Fruit fly (Drosophila melanogaster) whole organism, wandering third instar larva: ENCODE results near the gene dpr14.

ENCODE experiments used
- Abd-B ChIP-seq: fragments of >200 bp; optimal IDR thresholded peaks from 2 replicates; lab custom pipeline; 2017; ENCODE audit warnings: missing biosample characterization, missing genetic modification characterization
- CG32264 ChIP-seq: fragments of 200-800 bp; sonication (Bioruptor generic); optimal IDR thresholded peaks from 2 replicates; lab custom pipeline; 2016; ENCODE audit warnings: missing biosample characterization, missing genetic modification characterization
- CrebA ChIP-seq: fragments of 200-800 bp; sonication (Bioruptor generic); optimal IDR thresholded peaks from 2 replicates; lab custom pipeline; 2016; ENCODE audit warnings: missing biosample characterization, mild to moderate bottlenecking, missing genetic modification characterization, borderline replicate concordance
- Dfd ChIP-seq: fragments of >200 bp; optimal IDR thresholded peaks from 2 replicates; lab custom pipeline; 2017; ENCODE audit warnings: missing biosample characterization, missing genetic modification characterization
- Dif ChIP-seq: fragments of 200-275, 200-300 bp; sonication (Bioruptor generic); optimal IDR thresholded peaks from 2 replicates; lab custom pipeline; 2018; ENCODE audit warnings: missing biosample characterization, missing genetic modification characterization; ENCODE audit not compliant: partially characterized antibody
- GATAd ChIP-seq: sonication (Bioruptor generic); optimal IDR thresholded peaks from 2 replicates; lab custom pipeline; 2016; ENCODE audit warnings: missing biosample characterization, missing genetic modification characterization
- HLH106 ChIP-seq: fragments of 200-800 bp; optimal IDR thresholded peaks from 3 replicates; lab custom pipeline; 2019; ENCODE audit warnings: missing biosample characterization, mild to moderate bottlenecking, missing genetic modification characterization, moderate library complexity
- Hnf4 ChIP-seq: fragments of 200-800 bp; sonication (Bioruptor generic); optimal IDR thresholded peaks from 2 replicates; lab custom pipeline; 2016; ENCODE audit warnings: missing biosample characterization, mild to moderate bottlenecking, missing genetic modification characterization
- Hr78 ChIP-seq: fragments of >200 bp; optimal IDR thresholded peaks from 2 replicates; lab custom pipeline; 2017; ENCODE audit warnings: missing biosample characterization, missing genetic modification characterization
- Jra ChIP-seq: sonication (Bioruptor generic); optimal IDR thresholded peaks from 2 replicates; lab custom pipeline; 2016; ENCODE audit warnings: missing biosample characterization, missing genetic modification characterization
- N ChIP-seq: fragments of >200 bp; optimal IDR thresholded peaks from 2 replicates; lab custom pipeline; 2018; ENCODE audit warnings: missing biosample characterization, missing external identifiers, missing genetic modification characterization
- OdsH ChIP-seq: fragments of 200-800 bp; sonication (Bioruptor generic); optimal IDR thresholded peaks from 2 replicates; lab custom pipeline; 2016; ENCODE audit warnings: missing biosample characterization, mild to moderate bottlenecking, missing genetic modification characterization
- Rel ChIP-seq, 2 experiments: fragments of 200-800 bp; sonication (Bioruptor generic) in 1 of 2; optimal IDR thresholded peaks; 2 replicates in 1 of 2; 3 replicates in 1 of 2; lab custom pipeline; 2016 to 2019; ENCODE audit warnings: mild to moderate bottlenecking in 2 of 2, missing biosample characterization in 2 of 2, missing genetic modification characterization in 2 of 2, moderate library complexity in 1 of 2
- Sp1 ChIP-seq: fragments of 200-800 bp; sonication (Bioruptor generic); optimal IDR thresholded peaks from 3 replicates; lab custom pipeline; 2019; ENCODE audit warnings: missing biosample characterization, mild to moderate bottlenecking, missing genetic modification characterization, moderate library complexity
- Vsx2 ChIP-seq: fragments of 200-300, 225-300 bp; sonication (Bioruptor generic); optimal IDR thresholded peaks from 2 replicates; lab custom pipeline; 2018; ENCODE audit warnings: missing biosample characterization, missing genetic modification characterization; ENCODE audit not compliant: partially characterized antibody
- brk ChIP-seq: fragments of 200-800 bp; sonication (Bioruptor generic); optimal IDR thresholded peaks from 2 replicates; lab custom pipeline; 2016; ENCODE audit warnings: missing biosample characterization, mild to moderate bottlenecking, missing genetic modification characterization
- dl ChIP-seq, 2 experiments: fragments of 175-275, 200-275 bp in 1 of 2; fragments of 200-275 bp in 1 of 2; sonication (Bioruptor generic); optimal IDR thresholded peaks; lab custom pipeline; 2018; ENCODE audit warnings: mild to moderate bottlenecking in 2 of 2, missing biosample characterization in 2 of 2, missing genetic modification characterization in 2 of 2, moderate library complexity in 2 of 2; ENCODE audit not compliant: partially characterized antibody in 2 of 2, insufficient read depth in 1 of 2
- dsf ChIP-seq: sonication (Bioruptor generic); optimal IDR thresholded peaks from 2 replicates; lab custom pipeline; 2016; ENCODE audit warnings: missing biosample characterization, missing genetic modification characterization, borderline replicate concordance
- foxo ChIP-seq, 2 experiments: fragments of 200-800 bp; sonication (Bioruptor generic); optimal IDR thresholded peaks; 2 replicates in 1 of 2; 3 replicates in 1 of 2; lab custom pipeline; 2016 to 2017; ENCODE audit warnings: missing biosample characterization in 2 of 2, missing genetic modification characterization in 2 of 2
- fru ChIP-seq: fragments of 200-800 bp; sonication (Bioruptor generic); optimal IDR thresholded peaks from 3 replicates; lab custom pipeline; 2016; ENCODE audit warnings: missing biosample characterization, mild to moderate bottlenecking, missing genetic modification characterization
- jim ChIP-seq: fragments of 175-275, 200-325 bp; sonication (Bioruptor generic); optimal IDR thresholded peaks from 2 replicates; lab custom pipeline; 2016; ENCODE audit warnings: missing biosample characterization, mild to moderate bottlenecking, missing genetic modification characterization
- lola ChIP-seq: fragments of >200 bp; optimal IDR thresholded peaks from 2 replicates; lab custom pipeline; 2017; ENCODE audit warnings: missing biosample characterization, missing genetic modification characterization
- pan ChIP-seq: fragments of >200 bp; optimal IDR thresholded peaks from 2 replicates; lab custom pipeline; 2017
- psq ChIP-seq: fragments of 200-800 bp; sonication (Bioruptor generic); optimal IDR thresholded peaks from 3 replicates; lab custom pipeline; 2017; ENCODE audit warnings: missing biosample characterization, mild to moderate bottlenecking, missing genetic modification characterization, moderate library complexity
- tai ChIP-seq: sonication (Bioruptor generic); optimal IDR thresholded peaks from 2 replicates; lab custom pipeline; 2016; ENCODE audit warnings: missing biosample characterization, missing genetic modification characterization
- usp ChIP-seq: fragments of >200 bp; optimal IDR thresholded peaks from 2 replicates; lab custom pipeline; 2017; ENCODE audit warnings: missing biosample characterization, missing genetic modification characterization
- woc ChIP-seq: sonication (Bioruptor generic); optimal IDR thresholded peaks from 2 replicates; lab custom pipeline; 2016; ENCODE audit warnings: missing biosample characterization, mild to moderate bottlenecking, missing genetic modification characterization

Gene dpr14

DNA sequence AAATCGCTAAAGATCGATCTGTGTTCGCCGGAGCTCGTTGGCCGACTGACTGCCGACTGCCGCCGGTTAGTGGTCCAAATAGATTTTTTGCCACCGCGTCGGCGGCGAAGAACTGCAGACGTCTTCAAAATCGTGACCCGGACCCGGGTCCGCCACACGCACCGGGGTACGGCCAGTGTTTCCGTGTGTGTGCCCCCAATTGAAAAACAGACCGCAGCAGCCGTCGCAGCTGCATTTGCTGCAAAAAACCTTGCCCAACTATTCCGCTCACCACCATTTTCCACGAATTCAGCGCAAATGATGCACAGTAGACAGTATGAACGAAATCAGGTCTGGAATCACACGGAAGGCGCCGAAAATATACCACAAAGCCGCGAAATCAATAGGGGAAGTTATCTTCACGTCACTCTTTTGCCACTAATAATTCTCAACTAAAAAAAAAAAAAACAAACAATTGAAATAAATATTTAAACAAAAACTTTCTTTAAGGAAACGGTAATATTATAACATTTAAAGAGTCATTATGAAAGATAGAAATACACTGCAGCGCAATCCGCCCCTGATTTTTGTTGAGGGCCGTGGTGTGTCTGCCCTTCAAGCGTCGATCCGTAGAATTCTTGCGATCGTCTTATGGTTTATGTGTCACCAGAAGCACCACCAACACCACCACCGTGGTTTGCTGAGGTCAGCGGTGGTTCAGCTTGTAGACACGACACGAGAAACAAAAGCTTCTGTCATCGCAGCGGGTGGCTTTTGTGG is 34.7 kb downstream of the dpr14 start, which contains the start of gene dec:
dec (minus strand) TSS at position 51 of the 759 bp plus-strand sequence.
- no peak for TF ChIP-seq N (GFP tag; lab: Kevin White, UChicago)
- no peak for TF ChIP-seq dl (GFP tag; optimal IDR thresholded peaks at IDR 0.05; lab: Kevin White, UChicago; ENCODE audit: insufficient read depth in 1 of 2, partially characterized antibody in 2 of 2)
- TF ChIP-seq tai (GFP tag; lab: Kevin White, UChicago), result no peak

DNA sequence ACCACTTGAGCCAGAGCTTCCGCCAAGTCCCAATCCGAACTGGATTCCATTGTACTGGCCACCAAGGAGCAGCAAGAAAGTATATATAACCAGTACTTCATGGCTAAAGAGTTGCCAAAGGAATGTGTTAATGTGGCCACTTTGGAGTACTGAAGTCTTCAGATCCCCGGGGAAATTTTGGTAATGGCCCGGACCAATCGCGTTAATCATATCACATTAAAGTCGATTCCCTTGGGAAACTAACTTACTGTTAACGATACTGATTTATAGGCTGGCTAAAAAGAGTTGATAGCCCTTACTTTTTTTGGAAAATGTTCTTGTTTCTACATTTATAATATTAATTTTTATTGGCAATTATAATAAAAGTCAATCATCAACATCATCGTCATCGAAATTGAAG is 41.2 kb downstream of the dpr14 start, which contains the start of gene Ir7b:
Ir7b (minus strand) TSS at position 101 of the 400 bp plus-strand sequence.
- TF ChIP-seq usp (GFP tag; lab: Kevin White, UChicago) (no peak), Dfd (no peak), GATAd (GFP tag; lab: Kevin White, UChicago) (no peak), jim (GFP tag; lab: Kevin White, UChicago) (no peak), psq (GFP tag; lab: Kevin White, UChicago) (no peak), N (GFP tag; lab: Kevin White, UChicago) (no peak), woc (GFP tag; lab: Kevin White, UChicago) (no peak), Vsx2 (GFP tag; lab: Kevin White, UChicago) (no peak), dl (GFP tag; optimal IDR thresholded peaks at IDR 0.05; lab: Kevin White, UChicago; ENCODE audit: insufficient read depth in 1 of 2, partially characterized antibody in 2 of 2) (no peak), OdsH (GFP tag; lab: Kevin White, UChicago) (no peak), Hr78 (GFP tag; lab: Kevin White, UChicago) (no peak), Hnf4 (no peak), Abd-B (GFP tag; lab: Kevin White, UChicago) (no peak), tai (GFP tag; lab: Kevin White, UChicago) (no peak)

DNA sequence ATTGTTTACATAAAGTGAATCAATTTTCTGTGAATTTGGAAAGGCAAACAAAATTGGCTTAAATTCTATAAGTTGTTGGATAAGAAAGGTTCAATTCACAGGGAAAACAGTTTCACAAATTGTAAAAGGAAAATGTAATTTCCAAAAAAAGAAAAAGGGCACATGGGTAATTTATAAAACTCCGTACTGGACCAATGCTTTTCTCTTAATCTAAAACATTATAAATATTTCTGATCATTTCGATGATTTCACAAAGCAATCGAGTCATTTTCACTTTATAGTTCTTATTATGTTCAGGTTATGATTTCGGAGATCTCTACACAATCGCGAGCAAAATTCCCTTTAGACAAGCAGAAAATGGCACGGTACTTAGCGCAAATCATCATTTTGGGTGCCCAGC is 50.2 kb downstream of the dpr14 start, which contains the start of gene CG1409:
CG1409 (plus strand) TSS at position 301 of the 400 bp plus-strand sequence.
- TF ChIP-seq lola (GFP tag; lab: Kevin White, UChicago) (no peak), brk (GFP tag; lab: Kevin White, UChicago) (no peak), Hr78 (GFP tag; lab: Kevin White, UChicago) (no peak), Rel (GFP tag; optimal IDR thresholded peaks at IDR 0.05; lab: Kevin White, UChicago) (no peak), Rel (tag; optimal IDR thresholded peaks at IDR 0.05; lab: Kevin White, UChicago) (no peak), Jra (GFP tag; lab: Kevin White, UChicago) (no peak), Dif (GFP tag; lab: Kevin White, UChicago) (no peak), N (GFP tag; lab: Kevin White, UChicago) (no peak), OdsH (GFP tag; lab: Kevin White, UChicago) (no peak), Sp1 (GFP tag; lab: Kevin White, UChicago) (no peak), usp (GFP tag; lab: Kevin White, UChicago) (no peak), foxo (GFP tag; optimal IDR thresholded peaks at IDR 0.05; lab: Kevin White, UChicago) (no peak), CrebA (GFP tag; lab: Kevin White, UChicago) (no peak), Vsx2 (GFP tag; lab: Kevin White, UChicago) (no peak), pan (lab: Kevin White, UChicago) (no peak), dsf (GFP tag; lab: Kevin White, UChicago) (no peak), GATAd (GFP tag; lab: Kevin White, UChicago) (no peak)

DNA sequence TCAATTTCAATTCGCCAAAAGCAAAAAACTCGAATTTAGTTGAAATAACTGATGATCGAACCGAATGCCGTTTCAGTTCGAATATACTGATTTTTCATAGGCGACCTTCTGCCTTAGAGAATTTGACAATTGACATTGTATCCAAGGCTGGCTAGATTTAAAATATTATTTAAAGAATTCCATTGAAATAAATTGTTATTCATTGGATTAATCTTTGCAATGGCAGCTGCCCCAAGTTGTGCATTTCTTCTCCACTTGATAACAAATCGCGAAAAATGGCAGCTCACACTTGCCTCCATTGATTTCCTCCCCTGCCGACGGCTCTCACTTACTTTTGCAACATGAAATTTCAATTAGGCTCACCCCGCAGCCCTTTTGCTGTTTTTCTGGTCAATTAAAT is 53.9 kb downstream of the dpr14 start, which contains the start of gene CG10920:
CG10920 (minus strand) TSS at position 101 of the 400 bp plus-strand sequence.
- TF ChIP-seq HLH106 (tag; lab: Kevin White, UChicago) (no peak), woc (GFP tag; lab: Kevin White, UChicago) (no peak), CG32264 (GFP tag; lab: Kevin White, UChicago) (no peak), fru (GFP tag; lab: Kevin White, UChicago) (no peak), GATAd (GFP tag; lab: Kevin White, UChicago) (no peak)
